Worm (Caenorhabditis elegans) whole organism, L4 larva: ENCODE data around the gene C25F6.8.

Source experiments
- F26F4.8 ChIP-seq: fragments of 200-800 bp; sonication (Bioruptor generic); conservative IDR thresholded peaks from 2 replicates; pipeline ENCODE4 v1.3.6; 2022; ENCODE audit warnings: missing genetic modification characterization, missing compliant biosample characterization
- Y105C5A.15 ChIP-seq: fragments of 200-800 bp; sonication (Bioruptor generic); IDR thresholded peaks from 2 replicates; pipeline ENCODE4 v1.3.6; 2022; ENCODE audit warnings: missing genetic modification characterization, missing compliant biosample characterization
- ceh-44 ChIP-seq: fragments of 200-800 bp; sonication (Bioruptor generic); IDR thresholded peaks from 2 replicates; pipeline ENCODE4 v1.3.6; 2022; ENCODE audit warnings: missing genetic modification reagents, missing genetic modification characterization, missing compliant biosample characterization
- ceh-82 ChIP-seq: sonication (generic microtip); optimal IDR thresholded peaks from 2 replicates; lab custom pipeline; 2017; ENCODE audit warnings: missing biosample characterization, missing genetic modification characterization
- daf-12 ChIP-seq: fragments of 150-350 bp; optimal IDR thresholded peaks from 2 replicates; lab custom pipeline; 2014; ENCODE audit warnings: missing biosample characterization, missing genetic modification reagents, missing genetic modification characterization
- jun-1 ChIP-seq: fragments of 150-350 bp; optimal IDR thresholded peaks from 2 replicates; lab custom pipeline; 2014; ENCODE audit warnings: missing biosample characterization, missing genetic modification reagents, missing genetic modification characterization
- lin-15B ChIP-seq: fragments of 150-350 bp; sonication (generic microtip); optimal IDR thresholded peaks from 3 replicates; lab custom pipeline; 2014; ENCODE audit warnings: missing biosample characterization, missing genetic modification characterization
- lin-38 ChIP-seq: fragments of 200-800 bp; sonication (Bioruptor generic); IDR thresholded peaks from 2 replicates; pipeline ENCODE4 v1.3.6; 2022; ENCODE audit warnings: missing genetic modification reagents, missing genetic modification characterization, missing compliant biosample characterization
- lin-39 ChIP-seq: fragments of 150-350 bp; optimal IDR thresholded peaks from 2 replicates; lab custom pipeline; 2014; ENCODE audit warnings: missing biosample characterization, missing genetic modification reagents, missing genetic modification characterization
- nhr-28 ChIP-seq: fragments of 150-350 bp; optimal IDR thresholded peaks from 2 replicates; lab custom pipeline; 2014; ENCODE audit warnings: missing biosample characterization, missing genetic modification characterization
- tag-97 ChIP-seq: fragments of 200-800 bp; sonication (Bioruptor generic); IDR thresholded peaks from 2 replicates; pipeline ENCODE4 v1.3.6; 2022; ENCODE audit warnings: missing genetic modification characterization, missing compliant biosample characterization
- unc-62 ChIP-seq, 3 experiments: fragments of 150-350 bp in 1 of 3; sonication (generic microtip); optimal IDR thresholded peaks in 2 of 3; peaks in 1 of 3; 1 replicate in 1 of 3; 2 replicates in 2 of 3; lab custom pipeline; 2014 to 2017; ENCODE audit warnings: missing biosample characterization in 3 of 3, missing genetic modification characterization in 3 of 3, missing genetic modification reagents in 3 of 3, missing genotype in 1 of 3
- zip-2 ChIP-seq: fragments of 150-350 bp; optimal IDR thresholded peaks from 2 replicates; lab custom pipeline; 2014; ENCODE audit warnings: missing biosample characterization, missing genetic modification characterization

DNA sequence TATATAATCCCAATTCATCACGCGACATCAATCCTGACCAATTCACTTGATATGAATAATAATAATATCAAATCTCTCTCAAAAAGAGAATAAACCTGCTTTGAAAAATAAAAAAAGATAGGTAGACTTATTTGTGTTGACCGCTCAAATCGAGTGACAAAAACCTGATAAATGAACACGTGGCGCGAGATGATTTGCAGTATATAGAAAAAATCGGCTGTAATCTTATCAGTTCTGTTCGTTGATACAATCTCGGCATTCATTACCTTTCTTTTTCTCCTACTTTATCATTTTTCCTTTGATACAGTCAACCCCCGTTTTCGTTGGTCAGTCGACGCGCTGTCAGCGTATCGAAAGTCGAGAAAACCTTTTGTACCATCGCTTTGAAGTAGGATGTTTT is 19.3 kb downstream of the C25F6.8 start:
- TF ChIP-seq F26F4.8 (GFP tag; lab: Robert Waterston, UW) (no peak), jun-1 (tag; lab: Kevin White, UChicago) (no peak), lin-38 (no peak), lin-39 (tag; lab: Kevin White, UChicago) (no peak), ceh-82 (tag; lab: Kevin White, UChicago) (no peak), tag-97 (GFP tag; lab: Robert Waterston, UW) (no peak), Y105C5A.15 (GFP tag; lab: Robert Waterston, UW) (no peak), daf-12 (no peak), nhr-28 (tag; lab: Kevin White, UChicago) (peak; percentile 85), ceh-44 (GFP tag; lab: Robert Waterston, UW) (no peak), zip-2 (tag; lab: Kevin White, UChicago) (no peak), lin-15B (tag; lab: Kevin White, UChicago) (no peak), unc-62 (GFP tag; optimal IDR thresholded peaks at IDR 0.05 in 1 of 2; lab: Kevin White, UChicago) (peak in 1 of 2 experiments; percentile 4), unc-62 (tag; optimal IDR thresholded peaks at IDR 0.05; lab: Kevin White, UChicago) (no peak)
